Fruit fly (Drosophila melanogaster) whole organism, embryonic: ENCODE measurements around the gene CG8861.

Experiments used
- CG10274 ChIP-seq: fragments of 200-800 bp; sonication (Bioruptor generic); optimal IDR thresholded peaks from 3 replicates; lab custom pipeline; 2017; ENCODE audit warnings: missing biosample characterization, mild to moderate bottlenecking, missing genetic modification characterization
- CG10543 ChIP-seq: fragments of 200-800 bp; sonication (Bioruptor generic); optimal IDR thresholded peaks from 3 replicates; lab custom pipeline; 2017; ENCODE audit warnings: missing biosample characterization, mild to moderate bottlenecking, missing genetic modification characterization, moderate library complexity
- CG10959 ChIP-seq: fragments of 200-800 bp; sonication (Bioruptor generic); IDR thresholded peaks from 2 replicates; pipeline ENCODE4 v1.3.6; 2022; ENCODE audit warnings: missing biosample characterization, missing genetic modification characterization
- CG12744 ChIP-seq: fragments of 200-800 bp; sonication (Bioruptor generic); optimal IDR thresholded peaks from 2 replicates; lab custom pipeline; 2016; ENCODE audit warnings: missing biosample characterization, missing genetic modification characterization
- CG15514 ChIP-seq: fragments of 200-800 bp; sonication (Bioruptor generic); optimal IDR thresholded peaks from 3 replicates; lab custom pipeline; 2017; ENCODE audit warnings: missing biosample characterization, missing genetic modification characterization, mild to moderate bottlenecking, moderate library complexity, missing genetic modification reagents
- CG17359 ChIP-seq: fragments of 200-800 bp; sonication (Bioruptor generic); optimal IDR thresholded peaks from 3 replicates; lab custom pipeline; 2018; ENCODE audit warnings: missing biosample characterization, mild to moderate bottlenecking, missing genetic modification characterization, moderate library complexity
- CG17829 ChIP-seq: fragments of 200-800 bp; optimal IDR thresholded peaks from 2 replicates; lab custom pipeline; 2019; ENCODE audit warnings: missing biosample characterization, mild to moderate bottlenecking, missing genetic modification characterization, moderate library complexity
- CG1832 ChIP-seq: fragments of 200-800 bp; sonication (Bioruptor generic); optimal IDR thresholded peaks from 2 replicates; lab custom pipeline; 2017; ENCODE audit warnings: missing biosample characterization, mild to moderate bottlenecking, missing genetic modification characterization, inconsistent platforms
- CG18764 ChIP-seq: fragments of 200-800 bp; sonication (Bioruptor generic); optimal IDR thresholded peaks from 3 replicates; lab custom pipeline; 2016; ENCODE audit warnings: missing biosample characterization, missing genetic modification characterization
- CG2199 ChIP-seq: fragments of 200-800 bp; sonication (Bioruptor generic); IDR thresholded peaks from 3 replicates; pipeline ENCODE4 v1.3.6; 2022; ENCODE audit warnings: missing biosample characterization, missing genetic modification characterization
- CG3163 ChIP-seq: fragments of 200-800 bp; sonication (Bioruptor generic); optimal IDR thresholded peaks from 3 replicates; lab custom pipeline; 2016; ENCODE audit warnings: missing biosample characterization, missing genetic modification characterization
- CG33213 ChIP-seq: fragments of 200-800 bp; sonication (Bioruptor generic); optimal IDR thresholded peaks from 3 replicates; lab custom pipeline; 2016; ENCODE audit warnings: missing biosample characterization, missing genetic modification characterization
- CG6272 ChIP-seq: fragments of 200-800 bp; sonication (Bioruptor generic); IDR thresholded peaks from 2 replicates; pipeline ENCODE4 v1.3.6; 2022; ENCODE audit warnings: missing biosample characterization, missing genetic modification characterization
- CG6683 ChIP-seq: fragments of 200-800 bp; sonication (Bioruptor generic); optimal IDR thresholded peaks from 2 replicates; lab custom pipeline; 2017; ENCODE audit warnings: missing biosample characterization, mild to moderate bottlenecking, missing genetic modification characterization, missing genetic modification reagents
- CG6689 ChIP-seq: fragments of 200-800 bp; sonication (Bioruptor generic); IDR thresholded peaks from 2 replicates; pipeline ENCODE4 v1.3.6; 2022; ENCODE audit warnings: missing biosample characterization, missing genetic modification characterization
- CG6791 ChIP-seq: fragments of 200-800 bp; sonication (Bioruptor generic); IDR thresholded peaks from 3 replicates; pipeline ENCODE4 v1.3.6; 2022; ENCODE audit warnings: missing biosample characterization, missing genetic modification characterization; ENCODE audit not compliant: partially characterized antibody
- CG8359 ChIP-seq: fragments of 200-800 bp; sonication (Bioruptor generic); optimal IDR thresholded peaks from 2 replicates; lab custom pipeline; 2017; ENCODE audit warnings: missing biosample characterization, mild to moderate bottlenecking, missing genetic modification characterization, borderline replicate concordance
- CG8388 ChIP-seq: fragments of 200-800 bp; sonication (Bioruptor generic); optimal IDR thresholded peaks from 2 replicates; lab custom pipeline; 2019; ENCODE audit warnings: missing biosample characterization, mild to moderate bottlenecking, missing genetic modification characterization, moderate library complexity
- CkIIα-i1 ChIP-seq: fragments of 200-800 bp; sonication (Bioruptor generic); IDR thresholded peaks from 2 replicates; pipeline ENCODE4 v1.3.6; 2022; ENCODE audit warnings: missing biosample characterization, missing genetic modification characterization
- Fer3 ChIP-seq: fragments of 200-800 bp; sonication (Bioruptor generic); optimal IDR thresholded peaks from 2 replicates; lab custom pipeline; 2018; ENCODE audit warnings: missing biosample characterization, mild to moderate bottlenecking, missing genetic modification characterization, moderate library complexity
- GATAe ChIP-seq: fragments of 200-800 bp; sonication (Bioruptor generic); conservative IDR thresholded peaks from 2 replicates; pipeline ENCODE4 v1.3.6; 2022; ENCODE audit warnings: missing biosample characterization, missing genetic modification characterization
- HHEX ChIP-seq: fragments of 200-800 bp; sonication (Bioruptor generic); optimal IDR thresholded peaks from 3 replicates; lab custom pipeline; 2017; ENCODE audit warnings: missing biosample characterization, mild to moderate bottlenecking, missing genetic modification characterization, missing genetic modification reagents
- MTF-1 ChIP-seq: fragments of 200-800 bp; sonication (Bioruptor generic); optimal IDR thresholded peaks from 2 replicates; lab custom pipeline; 2018; ENCODE audit warnings: missing biosample characterization, mild to moderate bottlenecking, missing genetic modification characterization, borderline replicate concordance
- Med ChIP-seq: fragments of 200-800 bp; sonication (Bioruptor generic); peaks from one replicate; lab custom pipeline; 2016; ENCODE audit warnings: missing biosample characterization, missing genetic modification characterization, mild to moderate bottlenecking, inconsistent platforms, moderate library complexity
- Mrtf ChIP-seq: fragments of 200-800 bp; sonication (Bioruptor generic); IDR thresholded peaks from 3 replicates; pipeline ENCODE4 v1.3.6; 2022; ENCODE audit warnings: missing biosample characterization, missing genetic modification characterization
- Myb ChIP-seq: fragments of 200-800 bp; sonication (Bioruptor generic); optimal IDR thresholded peaks from 2 replicates; lab custom pipeline; 2016; ENCODE audit warnings: missing biosample characterization, missing genetic modification characterization
- Sox100B ChIP-seq: fragments of 200-800 bp; sonication (Bioruptor generic); optimal IDR thresholded peaks from 3 replicates; lab custom pipeline; 2018; ENCODE audit warnings: missing biosample characterization, mild to moderate bottlenecking, missing genetic modification characterization
- Taf1 ChIP-seq: fragments of 200-800 bp; sonication (Bioruptor generic); IDR thresholded peaks from 2 replicates; pipeline ENCODE4 v1.3.6; 2022; ENCODE audit warnings: missing biosample characterization, missing genetic modification characterization
- Trl ChIP-seq, 3 experiments: fragments of >200 bp in 2 of 3; fragments of 200-800 bp in 1 of 3; sonication (Bioruptor generic) in 1 of 3; optimal IDR thresholded peaks; 2 replicates in 1 of 3; 3 replicates in 2 of 3; lab custom pipeline; 2016 to 2017; ENCODE audit warnings: missing biosample characterization in 1 of 3, missing genetic modification characterization in 1 of 3
- ash1 ChIP-seq: fragments of 200-800 bp; sonication (Bioruptor generic); optimal IDR thresholded peaks from 2 replicates; lab custom pipeline; 2018; ENCODE audit warnings: missing biosample characterization, mild to moderate bottlenecking, missing genetic modification characterization
- danr ChIP-seq: fragments of 200-800 bp; sonication (Bioruptor generic); IDR thresholded peaks from 2 replicates; pipeline ENCODE4 v1.3.6; 2022; ENCODE audit warnings: missing biosample characterization, missing genetic modification characterization
- dati ChIP-seq: fragments of 200-800 bp; sonication (Bioruptor generic); IDR thresholded peaks from 2 replicates; pipeline ENCODE4 v1.3.6; 2022; ENCODE audit warnings: missing biosample characterization, missing genetic modification characterization
- disco-r ChIP-seq: fragments of 200-800 bp; sonication (Bioruptor generic); optimal IDR thresholded peaks from 2 replicates; lab custom pipeline; 2016; ENCODE audit warnings: missing biosample characterization, missing genetic modification characterization
- fd3F ChIP-seq: fragments of 200-800 bp; sonication (Bioruptor generic); optimal IDR thresholded peaks from 2 replicates; lab custom pipeline; 2018; ENCODE audit warnings: missing biosample characterization, mild to moderate bottlenecking, missing genetic modification characterization, moderate library complexity
- fu2 ChIP-seq: fragments of 200-800 bp; sonication (Bioruptor generic); optimal IDR thresholded peaks from 2 replicates; lab custom pipeline; 2016; ENCODE audit warnings: missing biosample characterization, missing genetic modification characterization
- grau ChIP-seq: fragments of 200-800 bp; optimal IDR thresholded peaks from 3 replicates; lab custom pipeline; 2019; ENCODE audit warnings: missing biosample characterization, mild to moderate bottlenecking, missing genetic modification characterization, moderate library complexity
- gsb-n ChIP-seq: fragments of 200-800 bp; sonication (Bioruptor generic); optimal IDR thresholded peaks from 3 replicates; lab custom pipeline; 2018; ENCODE audit warnings: missing biosample characterization, mild to moderate bottlenecking, missing genetic modification characterization
- nom ChIP-seq: fragments of 200-800 bp; sonication (Bioruptor generic); optimal IDR thresholded peaks from 2 replicates; lab custom pipeline; 2017; ENCODE audit warnings: missing biosample characterization, missing genetic modification characterization, mild to moderate bottlenecking, moderate library complexity, missing genetic modification reagents
- p53 ChIP-seq: fragments of 200-800 bp; sonication (Bioruptor generic); optimal IDR thresholded peaks from 2 replicates; lab custom pipeline; 2016; ENCODE audit warnings: missing biosample characterization, missing genetic modification characterization
- pb ChIP-seq: fragments of 200-800 bp; sonication (Bioruptor generic); optimal IDR thresholded peaks from 3 replicates; lab custom pipeline; 2016; ENCODE audit warnings: missing biosample characterization, missing genetic modification characterization
- peb ChIP-seq: fragments of 200-800 bp; sonication (Bioruptor generic); IDR thresholded peaks from 2 replicates; pipeline ENCODE4 v1.3.6; 2022; ENCODE audit warnings: missing biosample characterization, missing genetic modification characterization
- prd ChIP-seq, 3 experiments: fragments of >200 bp in 2 of 3; fragments of 200-800 bp in 1 of 3; sonication (Bioruptor generic) in 1 of 3; optimal IDR thresholded peaks in 2 of 3; IDR thresholded peaks in 1 of 3; 2 replicates in 2 of 3; 3 replicates in 1 of 3; pipeline versions ENCODE4 v1.3.6 to Lab custom; 2017 to 2022; ENCODE audit warnings: missing biosample characterization in 1 of 3, missing genetic modification characterization in 1 of 3
- repo ChIP-seq: fragments of 200-800 bp; sonication (Bioruptor generic); optimal IDR thresholded peaks from 2 replicates; lab custom pipeline; 2016; ENCODE audit warnings: missing biosample characterization, missing genetic modification characterization
- schlank ChIP-seq: fragments of 200-800 bp; sonication (Bioruptor generic); optimal IDR thresholded peaks from 2 replicates; lab custom pipeline; 2018; ENCODE audit warnings: missing biosample characterization, mild to moderate bottlenecking, missing genetic modification characterization
- stc ChIP-seq: fragments of 200-800 bp; sonication (Bioruptor generic); IDR thresholded peaks from 2 replicates; pipeline ENCODE4 v1.3.6; 2022; ENCODE audit warnings: missing biosample characterization, missing genetic modification characterization
- tna ChIP-seq: fragments of 200-800 bp; sonication (Bioruptor generic); IDR thresholded peaks from 2 replicates; pipeline ENCODE4 v1.3.6; 2022; ENCODE audit warnings: missing biosample characterization, missing genetic modification characterization; ENCODE audit not compliant: partially characterized antibody
- ttk ChIP-seq: fragments of 200-800 bp; sonication (Bioruptor generic); IDR thresholded peaks from 2 replicates; pipeline ENCODE4 v2.1.2; 2022; ENCODE audit warnings: missing biosample characterization, missing genetic modification characterization
- twi ChIP-seq: fragments of 200-800 bp; optimal IDR thresholded peaks from 2 replicates; lab custom pipeline; 2019; ENCODE audit warnings: missing biosample characterization, mild to moderate bottlenecking, missing genetic modification characterization, moderate library complexity
- z ChIP-seq: fragments of 200-800 bp; sonication (Bioruptor generic); IDR thresholded peaks from 3 replicates; pipeline ENCODE4 v1.3.6; 2022; ENCODE audit warnings: missing biosample characterization, missing genetic modification characterization

CG8861 gene

dm6 chr3R:9347702-9348378 is 19.5 kb upstream of the CG8861 start (continued):
- TF ChIP-seq CG6683, result no peak
- TF ChIP-seq Med (GFP tag; lab: Kevin White, UChicago), result peak; percentile 58
- TF ChIP-seq dati (GFP tag; lab: Robert Waterston, UW), result no peak
- no peak for TF ChIP-seq disco-r (GFP tag; lab: Kevin White, UChicago)
- no peak for TF ChIP-seq CG6689
- no peak for TF ChIP-seq MTF-1 (GFP tag; lab: Kevin White, UChicago)
- 0 out of 2 replicates have a peak, but pooled peaks have one; percentile 9 for TF ChIP-seq peb (GFP tag; lab: Robert Waterston, UW)
- no peak for TF ChIP-seq tna
- no peak for TF ChIP-seq CG1832 (GFP tag; lab: Kevin White, UChicago)
- TF ChIP-seq CkIIα-i1, result no peak
- TF ChIP-seq CG10959 (GFP tag; lab: Robert Waterston, UW), result no peak
- peak in 1 of 2 experiments; percentile 11 for TF ChIP-seq Trl (optimal IDR thresholded peaks at IDR 0.05; lab: Kevin White, UChicago)
- TF ChIP-seq Trl (GFP tag; optimal IDR thresholded peaks at IDR 0.05; lab: Kevin White, UChicago), result no peak
- peak; percentile 46 for TF ChIP-seq CG17829 (tag; lab: Kevin White, UChicago)
- TF ChIP-seq ttk (GFP tag; lab: Robert Waterston, UW), result no peak
- no peak for TF ChIP-seq CG10274
- no peak for TF ChIP-seq GATAe (GFP tag; lab: Robert Waterston, UW)
- TF ChIP-seq stc (GFP tag; lab: Robert Waterston, UW), result no peak
- TF ChIP-seq ash1 (GFP tag; lab: Kevin White, UChicago), result no peak
- TF ChIP-seq prd (optimal IDR thresholded peaks at IDR 0.05; lab: Kevin White, UChicago), result no peak
- TF ChIP-seq prd (GFP tag; IDR thresholded peaks at IDR 0.05; lab: Robert Waterston, UW), result peak; percentile 48; the same call in 2 of the 3 replicates
- TF ChIP-seq Fer3, result no peak
- no peak for TF ChIP-seq CG8359 (GFP tag; lab: Kevin White, UChicago)
- no peak for TF ChIP-seq CG6272 (GFP tag; lab: Robert Waterston, UW)
- no peak for TF ChIP-seq CG6791 (GFP tag; lab: Robert Waterston, UW)
- TF ChIP-seq CG3163 (GFP tag; lab: Kevin White, UChicago), result no peak
- TF ChIP-seq grau, result peak; percentile 21
- peak; percentile 84 for TF ChIP-seq twi (tag; lab: Kevin White, UChicago)
- no peak for TF ChIP-seq fd3F
- no peak for TF ChIP-seq CG17359 (tag; lab: Kevin White, UChicago)
- no peak for TF ChIP-seq CG15514 (GFP tag; lab: Kevin White, UChicago)
- no peak for TF ChIP-seq danr
- TF ChIP-seq nom (GFP tag; lab: Kevin White, UChicago), result peak; percentile 73
- TF ChIP-seq CG18764 (GFP tag; lab: Kevin White, UChicago), result no peak
- TF ChIP-seq schlank, result no peak
- TF ChIP-seq CG8388 (GFP tag; lab: Kevin White, UChicago), result no peak
- no peak for TF ChIP-seq HHEX (GFP tag; lab: Kevin White, UChicago)
- no peak for TF ChIP-seq repo
- TF ChIP-seq CG12744 (GFP tag; lab: Kevin White, UChicago), result no peak
- no peak for TF ChIP-seq z (GFP tag; lab: Robert Waterston, UW)
- no peak for TF ChIP-seq pb (GFP tag; lab: Kevin White, UChicago)
- no peak for TF ChIP-seq p53 (GFP tag; lab: Kevin White, UChicago)
- TF ChIP-seq gsb-n (tag; lab: Kevin White, UChicago), result no peak
- no peak for TF ChIP-seq Sox100B (GFP tag; lab: Kevin White, UChicago)
- no peak for TF ChIP-seq CG10543 (GFP tag; lab: Kevin White, UChicago)
- no peak for TF ChIP-seq CG2199 (GFP tag; lab: Robert Waterston, UW)
- TF ChIP-seq Taf1 (GFP tag; lab: Robert Waterston, UW), result no peak
- no peak for TF ChIP-seq Myb (GFP tag; lab: Kevin White, UChicago)
- TF ChIP-seq fu2 (GFP tag; lab: Kevin White, UChicago), result no peak
- TF ChIP-seq Mrtf (GFP tag; lab: Robert Waterston, UW), result no peak
- no peak for TF ChIP-seq CG33213 (GFP tag; lab: Kevin White, UChicago)
